Worm (Caenorhabditis elegans): ENCODE data around the gene F35D2.3.

Gene F35D2.3

DNA sequence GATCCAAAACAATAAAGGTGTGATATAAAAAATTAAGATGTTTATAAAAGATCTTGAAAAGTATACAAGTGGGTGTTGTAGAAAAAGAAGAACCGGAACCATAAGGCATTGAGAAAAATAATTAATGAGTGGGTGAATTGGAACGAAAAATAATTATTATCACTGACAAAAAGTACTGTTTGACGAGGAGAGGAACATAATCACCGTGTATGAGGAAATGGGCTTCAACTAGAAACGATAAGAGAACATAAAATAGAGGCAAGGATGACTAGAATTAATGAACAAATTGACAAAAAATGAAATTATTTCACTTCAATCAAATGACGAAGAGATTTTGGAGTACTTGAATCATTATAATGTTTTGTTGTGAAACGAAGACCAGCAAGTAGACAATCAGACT lies 47.8 kb downstream of the F35D2.3 start:
- TF ChIP-seq ztf-16 (tag; optimal IDR thresholded peaks at IDR 0.05): no peak
- no peak for TF ChIP-seq F13H6.1 (tag; optimal IDR thresholded peaks at IDR 0.05)
- no peak for TF ChIP-seq zip-5 (tag; optimal IDR thresholded peaks at IDR 0.05)
- no peak for TF ChIP-seq nhr-11 (tag; optimal IDR thresholded peaks at IDR 0.05)
- no peak for TF ChIP-seq nhr-232 (tag; optimal IDR thresholded peaks at IDR 0.05)
- no peak for TF ChIP-seq hlh-8 (tag; optimal IDR thresholded peaks at IDR 0.05)

DNA sequence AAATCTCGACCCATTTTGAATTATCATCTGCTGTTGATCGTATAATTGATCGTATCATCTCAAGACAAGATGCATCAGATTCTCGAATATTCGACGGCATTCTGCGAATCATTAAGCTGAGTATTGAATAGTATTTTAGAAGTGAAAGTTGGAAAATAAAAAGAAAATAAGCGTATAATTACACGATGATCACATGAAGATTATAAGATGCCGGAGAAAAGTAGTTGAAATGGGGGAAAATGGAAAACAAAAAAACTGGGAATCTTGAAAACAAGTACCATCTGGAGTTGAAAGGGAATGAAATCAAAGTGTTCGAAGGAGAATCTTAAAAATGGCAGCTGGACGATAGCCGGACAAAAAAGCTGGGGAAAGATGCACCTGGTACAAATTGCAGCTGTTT lies 50.0 kb downstream of the F35D2.3 start, which contains the start of gene R07G3.8:
Gene R07G3.8, minus strand, starts transcription at position 101 of the 400 bp plus-strand sequence.
- no peak for TF ChIP-seq sox-2 (GFP tag; IDR thresholded peaks at IDR 0.05)
- TF ChIP-seq rnt-1 (tag; optimal IDR thresholded peaks at IDR 0.05): no peak
- TF ChIP-seq ceh-19 (GFP tag; optimal IDR thresholded peaks at IDR 0.05): no peak
- no peak for TF ChIP-seq T23F11.4 (GFP tag; optimal IDR thresholded peaks at IDR 0.05)
- TF ChIP-seq lim-6 (tag; optimal IDR thresholded peaks at IDR 0.05): no peak
- TF ChIP-seq tbx-2 (tag; optimal IDR thresholded peaks at IDR 0.05): no peak
- no peak for TF ChIP-seq ceh-18 (tag; optimal IDR thresholded peaks at IDR 0.05)
- no peak for TF ChIP-seq pha-4 (tag; optimal IDR thresholded peaks at IDR 0.05)
- TF ChIP-seq ceh-34 (tag; optimal IDR thresholded peaks at IDR 0.05): no peak
- no peak for TF ChIP-seq madf-2 (tag; optimal IDR thresholded peaks at IDR 0.05)

DNA sequence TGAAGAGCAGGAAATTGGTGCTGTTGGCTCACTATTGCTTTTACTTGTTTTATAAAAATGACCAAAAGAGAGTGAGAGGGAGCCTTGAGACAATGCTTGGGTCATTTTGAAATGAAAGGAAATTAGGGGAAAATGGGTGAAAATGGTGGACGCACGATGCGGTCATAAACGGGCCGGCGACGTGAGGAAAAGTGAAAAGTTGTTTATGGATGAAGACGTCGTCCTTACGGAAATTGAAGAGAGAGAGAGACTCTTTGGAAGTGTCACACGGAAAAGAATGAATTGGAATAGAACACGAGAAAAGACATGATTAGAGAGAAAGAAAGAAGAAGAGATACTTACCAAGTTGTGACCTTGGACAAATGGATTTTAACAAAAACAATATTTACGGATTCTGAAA lies 51.1 kb downstream of the F35D2.3 start:
- TF ChIP-seq ref-2 (tag; optimal IDR thresholded peaks at IDR 0.05): peak; percentile 5
- TF ChIP-seq unc-42 (tag; optimal IDR thresholded peaks at IDR 0.05): peak; percentile 14
- TF ChIP-seq T23F11.4 (GFP tag; optimal IDR thresholded peaks at IDR 0.05): no peak
- peak; percentile 32 for TF ChIP-seq ceh-31 (tag; optimal IDR thresholded peaks at IDR 0.05)

Data from whole organism, late embryonic.